Fruit fly (Drosophila melanogaster) whole organism, embryonic: ENCODE results near the gene CG15773.

Experiments
- B-H1 ChIP-seq: fragments of 200-800 bp; sonication (Bioruptor generic); IDR thresholded peaks from 3 replicates; pipeline ENCODE4 v1.3.6; 2022; ENCODE audit warnings: missing biosample characterization, missing genetic modification characterization
- Bgb ChIP-seq: fragments of 200-800 bp; sonication (Bioruptor generic); IDR thresholded peaks from 2 replicates; pipeline ENCODE4 v1.3.6; 2022; ENCODE audit warnings: missing biosample characterization, missing genetic modification characterization; ENCODE audit not compliant: partially characterized antibody
- CG11696 ChIP-seq: fragments of 200-800 bp; sonication (Bioruptor generic); IDR thresholded peaks from 2 replicates; pipeline ENCODE4 v1.3.6; 2022; ENCODE audit warnings: missing biosample characterization, missing genetic modification characterization
- CG12071 ChIP-seq: fragments of 200-800 bp; sonication (Bioruptor generic); optimal IDR thresholded peaks from 3 replicates; lab custom pipeline; 2018; ENCODE audit warnings: missing biosample characterization, mild to moderate bottlenecking, missing genetic modification characterization
- CG16813 ChIP-seq: fragments of 200-800 bp; sonication (Bioruptor generic); IDR thresholded peaks from 3 replicates; pipeline ENCODE4 v1.3.6; 2022; ENCODE audit warnings: missing biosample characterization, missing genetic modification characterization; ENCODE audit not compliant: partially characterized antibody
- CG16863 ChIP-seq: fragments of 200-800 bp; sonication (Bioruptor generic); optimal IDR thresholded peaks from 3 replicates; lab custom pipeline; 2016; ENCODE audit warnings: missing biosample characterization, missing genetic modification characterization
- CG17359 ChIP-seq: fragments of 200-800 bp; sonication (Bioruptor generic); optimal IDR thresholded peaks from 3 replicates; lab custom pipeline; 2018; ENCODE audit warnings: missing biosample characterization, mild to moderate bottlenecking, missing genetic modification characterization, moderate library complexity
- CG1832 ChIP-seq: fragments of 200-800 bp; sonication (Bioruptor generic); optimal IDR thresholded peaks from 2 replicates; lab custom pipeline; 2017; ENCODE audit warnings: missing biosample characterization, mild to moderate bottlenecking, missing genetic modification characterization, inconsistent platforms
- CG18599 ChIP-seq: fragments of 200-800 bp; sonication (Bioruptor generic); optimal IDR thresholded peaks from 3 replicates; lab custom pipeline; 2017; ENCODE audit warnings: missing biosample characterization, missing genetic modification characterization, mild to moderate bottlenecking, moderate library complexity, missing genetic modification reagents
- CG2199 ChIP-seq: fragments of 200-800 bp; sonication (Bioruptor generic); IDR thresholded peaks from 3 replicates; pipeline ENCODE4 v1.3.6; 2022; ENCODE audit warnings: missing biosample characterization, missing genetic modification characterization
- CG30020 ChIP-seq: fragments of 200-800 bp; optimal IDR thresholded peaks from 2 replicates; lab custom pipeline; 2019; ENCODE audit warnings: missing biosample characterization, mild to moderate bottlenecking, missing genetic modification characterization, moderate library complexity
- CG32772 ChIP-seq: fragments of 200-800 bp; sonication (Bioruptor generic); IDR thresholded peaks from 2 replicates; pipeline ENCODE4 v1.3.6; 2022; ENCODE audit warnings: missing biosample characterization, missing genetic modification characterization
- CG34224 ChIP-seq: fragments of 200-800 bp; sonication (Bioruptor generic); IDR thresholded peaks from 3 replicates; pipeline ENCODE4 v1.3.6; 2022; ENCODE audit warnings: missing biosample characterization, missing genetic modification characterization; ENCODE audit not compliant: partially characterized antibody
- CG4328 ChIP-seq: fragments of 200-800 bp; sonication (Bioruptor generic); optimal IDR thresholded peaks from 3 replicates; lab custom pipeline; 2017; ENCODE audit warnings: missing biosample characterization, missing genetic modification reagents, missing genetic modification characterization
- CG7556 ChIP-seq: fragments of 200-800 bp; sonication (Bioruptor generic); optimal IDR thresholded peaks from 2 replicates; lab custom pipeline; 2017; ENCODE audit warnings: missing biosample characterization, mild to moderate bottlenecking, missing genetic modification characterization
- CG7963 ChIP-seq: fragments of 200-800 bp; sonication (Bioruptor generic); IDR thresholded peaks from 3 replicates; pipeline ENCODE4 v1.3.6; 2022; ENCODE audit warnings: missing biosample characterization, missing genetic modification characterization; ENCODE audit not compliant: partially characterized antibody
- CG7987 ChIP-seq: fragments of 200-800 bp; sonication (Bioruptor generic); optimal IDR thresholded peaks from 2 replicates; lab custom pipeline; 2018; ENCODE audit warnings: missing biosample characterization, mild to moderate bottlenecking, missing genetic modification characterization, moderate library complexity
- CG8281 ChIP-seq: fragments of 200-800 bp; sonication (Bioruptor generic); optimal IDR thresholded peaks from 2 replicates; lab custom pipeline; 2018; ENCODE audit warnings: missing biosample characterization, mild to moderate bottlenecking, missing genetic modification characterization, moderate library complexity
- CG9727 ChIP-seq: fragments of 200-800 bp; sonication (Bioruptor generic); optimal IDR thresholded peaks from 3 replicates; lab custom pipeline; 2017; ENCODE audit warnings: missing biosample characterization, mild to moderate bottlenecking, missing genetic modification characterization
- CrebB ChIP-seq: fragments of 200-800 bp; sonication (Bioruptor generic); optimal IDR thresholded peaks from 3 replicates; lab custom pipeline; 2018; ENCODE audit warnings: missing biosample characterization, mild to moderate bottlenecking, missing genetic modification characterization
- Dll ChIP-seq: fragments of 200-800 bp; sonication (Bioruptor generic); IDR thresholded peaks from 4 replicates; pipeline ENCODE4 v1.3.6; 2022; ENCODE audit warnings: missing biosample characterization, missing genetic modification characterization; ENCODE audit not compliant: partially characterized antibody
- Gsc ChIP-seq: fragments of 200-800 bp; sonication (Bioruptor generic); IDR thresholded peaks from 2 replicates; pipeline ENCODE4 v1.3.6; 2022; ENCODE audit warnings: missing biosample characterization, missing genetic modification characterization
- HLH54F ChIP-seq: fragments of 200-800 bp; sonication (Bioruptor generic); optimal IDR thresholded peaks from 3 replicates; lab custom pipeline; 2016; ENCODE audit warnings: missing biosample characterization, missing genetic modification characterization
- Hand ChIP-seq: fragments of 200-800 bp; sonication (Bioruptor generic); optimal IDR thresholded peaks from 2 replicates; lab custom pipeline; 2017; ENCODE audit warnings: mild to moderate bottlenecking, missing biosample characterization, missing genetic modification reagents, missing genetic modification characterization
- Mrtf ChIP-seq: fragments of 200-800 bp; sonication (Bioruptor generic); IDR thresholded peaks from 3 replicates; pipeline ENCODE4 v1.3.6; 2022; ENCODE audit warnings: missing biosample characterization, missing genetic modification characterization
- Optix ChIP-seq: fragments of 200-800 bp; sonication (Bioruptor generic); IDR thresholded peaks from 3 replicates; pipeline ENCODE4 v1.3.6; 2022; ENCODE audit warnings: missing biosample characterization, missing genetic modification characterization
- Ptx1 ChIP-seq: fragments of 200-800 bp; sonication (Bioruptor generic); IDR thresholded peaks from 2 replicates; pipeline ENCODE4 v1.3.6; 2022; ENCODE audit warnings: missing biosample characterization, missing genetic modification characterization
- Scr ChIP-seq: fragments of 200-800 bp; sonication (Bioruptor generic); IDR thresholded peaks from 2 replicates; pipeline ENCODE4 v1.3.6; 2022; ENCODE audit warnings: missing biosample characterization, missing genetic modification characterization; ENCODE audit not compliant: partially characterized antibody
- Side ChIP-seq: fragments of 200-800 bp; sonication (Bioruptor generic); optimal IDR thresholded peaks from 2 replicates; lab custom pipeline; 2016; ENCODE audit warnings: missing biosample characterization, missing genetic modification characterization
- Vsx1 ChIP-seq: fragments of 200-800 bp; sonication (Bioruptor generic); optimal IDR thresholded peaks from 2 replicates; lab custom pipeline; 2017; ENCODE audit warnings: missing biosample characterization, mild to moderate bottlenecking, missing genetic modification characterization, missing genetic modification reagents
- YL-1 ChIP-seq: fragments of 200-800 bp; sonication (Bioruptor generic); optimal IDR thresholded peaks from 3 replicates; lab custom pipeline; 2017; ENCODE audit warnings: missing biosample characterization, mild to moderate bottlenecking, missing genetic modification characterization
- ash1 ChIP-seq: fragments of 200-800 bp; sonication (Bioruptor generic); optimal IDR thresholded peaks from 2 replicates; lab custom pipeline; 2018; ENCODE audit warnings: missing biosample characterization, mild to moderate bottlenecking, missing genetic modification characterization
- ato ChIP-seq: fragments of 200-800 bp; sonication (Bioruptor generic); IDR thresholded peaks from 2 replicates; pipeline ENCODE4 v1.3.6; 2022; ENCODE audit warnings: missing biosample characterization, missing genetic modification characterization; ENCODE audit not compliant: partially characterized antibody
- bbx ChIP-seq: fragments of 200-800 bp; sonication (Bioruptor generic); IDR thresholded peaks from 2 replicates; pipeline ENCODE4 v1.3.6; 2022; ENCODE audit warnings: missing biosample characterization, missing genetic modification characterization; ENCODE audit not compliant: partially characterized antibody
- crc ChIP-seq: fragments of 200-800 bp; sonication (Bioruptor generic); optimal IDR thresholded peaks from 2 replicates; lab custom pipeline; 2016; ENCODE audit warnings: missing biosample characterization, missing genetic modification characterization
- da ChIP-seq: fragments of 200-800 bp; sonication (Bioruptor generic); optimal IDR thresholded peaks from 2 replicates; lab custom pipeline; 2016; ENCODE audit warnings: missing biosample characterization, missing genetic modification characterization
- dmrt99B ChIP-seq: fragments of 200-800 bp; sonication (Bioruptor generic); optimal IDR thresholded peaks from 2 replicates; lab custom pipeline; 2018; ENCODE audit warnings: missing biosample characterization, mild to moderate bottlenecking, missing genetic modification characterization, moderate library complexity
- esg ChIP-seq: fragments of 200-800 bp; sonication (Bioruptor generic); conservative IDR thresholded peaks from 2 replicates; pipeline ENCODE4 v1.3.6; 2022; ENCODE audit warnings: missing biosample characterization, missing genetic modification characterization
- exex ChIP-seq: fragments of 200-800 bp; sonication (Bioruptor generic); optimal IDR thresholded peaks from 4 replicates; lab custom pipeline; 2018; ENCODE audit warnings: missing biosample characterization, mild to moderate bottlenecking, missing genetic modification characterization, moderate library complexity
- gem ChIP-seq: fragments of 200-800 bp; sonication (Bioruptor generic); optimal IDR thresholded peaks from 2 replicates; lab custom pipeline; 2019; ENCODE audit warnings: missing biosample characterization, mild to moderate bottlenecking, missing genetic modification characterization, moderate library complexity
- lab ChIP-seq: fragments of 200-800 bp; sonication (Bioruptor generic); optimal IDR thresholded peaks from 3 replicates; lab custom pipeline; 2017; ENCODE audit warnings: missing biosample characterization, missing genetic modification characterization, mild to moderate bottlenecking, moderate library complexity, missing genetic modification reagents
- mirr ChIP-seq: fragments of 200-800 bp; sonication (Bioruptor generic); optimal IDR thresholded peaks from 3 replicates; lab custom pipeline; 2018; ENCODE audit warnings: missing biosample characterization, mild to moderate bottlenecking, missing genetic modification characterization
- pfk ChIP-seq: fragments of 200-800 bp; sonication (Bioruptor generic); optimal IDR thresholded peaks from 2 replicates; lab custom pipeline; 2018; ENCODE audit warnings: missing biosample characterization, mild to moderate bottlenecking, missing genetic modification characterization, moderate library complexity
- prd ChIP-seq, 3 experiments: fragments of >200 bp in 2 of 3; fragments of 200-800 bp in 1 of 3; sonication (Bioruptor generic) in 1 of 3; optimal IDR thresholded peaks in 2 of 3; IDR thresholded peaks in 1 of 3; 2 replicates in 2 of 3; 3 replicates in 1 of 3; pipeline versions ENCODE4 v1.3.6 to Lab custom; 2017 to 2022; ENCODE audit warnings: missing biosample characterization in 1 of 3, missing genetic modification characterization in 1 of 3
- pum ChIP-seq: fragments of 200-800 bp; sonication (Bioruptor generic); optimal IDR thresholded peaks from 2 replicates; lab custom pipeline; 2016; ENCODE audit warnings: missing biosample characterization, missing genetic modification characterization
- run ChIP-seq: fragments of 200-800 bp; sonication (Bioruptor generic); optimal IDR thresholded peaks from 3 replicates; lab custom pipeline; 2018; ENCODE audit warnings: missing biosample characterization, mild to moderate bottlenecking, missing genetic modification characterization
- sd ChIP-seq: fragments of 200-800 bp; sonication (Bioruptor generic); optimal IDR thresholded peaks from 3 replicates; lab custom pipeline; 2018; ENCODE audit warnings: missing biosample characterization, mild to moderate bottlenecking, missing genetic modification characterization, moderate library complexity
- slbo ChIP-seq: fragments of 200-800 bp; sonication (Bioruptor generic); IDR thresholded peaks from 2 replicates; pipeline ENCODE4 v1.3.6; 2022; ENCODE audit warnings: missing biosample characterization, missing genetic modification characterization

CG15773 gene

DNA sequence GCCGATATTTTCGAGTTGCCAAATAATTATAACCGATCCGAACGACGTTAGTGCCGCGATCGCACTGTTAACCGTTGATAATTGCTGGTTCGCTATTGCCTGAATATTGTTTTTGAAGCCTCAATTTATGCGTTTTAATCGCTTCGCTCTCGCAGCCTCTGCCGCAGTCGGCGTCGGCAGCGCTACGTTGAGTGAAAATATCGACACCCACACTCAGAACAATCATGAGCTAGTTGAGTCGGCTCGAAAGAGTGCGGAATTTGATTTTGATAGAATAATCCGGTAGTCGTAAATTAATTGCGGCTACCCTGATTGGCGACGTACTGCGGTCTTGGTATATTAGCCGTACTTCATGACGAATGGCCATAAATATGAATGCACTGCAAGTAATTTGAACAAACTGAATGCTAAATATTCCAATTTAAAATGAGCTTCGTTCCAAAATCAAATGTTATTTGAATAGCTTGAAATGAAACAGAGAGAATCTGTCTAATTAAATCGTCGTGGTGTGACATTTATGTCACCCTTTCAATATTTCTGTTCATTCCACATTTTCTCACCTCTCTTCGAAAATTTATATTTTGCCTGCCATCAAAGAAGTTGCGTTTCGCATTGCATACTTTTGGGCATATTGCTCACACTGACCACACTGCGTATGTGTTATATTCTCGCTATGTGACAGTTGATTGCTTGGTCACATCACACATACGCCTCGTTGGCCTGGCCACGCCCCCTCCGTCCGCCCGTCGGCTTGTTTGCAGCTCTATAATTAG lies 16.9 kb upstream of the CG15773 start (continued):
- TF ChIP-seq HLH54F (GFP tag; lab: Kevin White, UChicago) (no peak), Bgb (GFP tag; lab: Robert Waterston, UW) (peak; percentile 7; the same call in 1 of the 2 replicates), run (tag; lab: Kevin White, UChicago) (no peak), Mrtf (GFP tag; lab: Robert Waterston, UW) (no peak), da (GFP tag; lab: Kevin White, UChicago) (no peak), Dll (GFP tag; lab: Robert Waterston, UW) (no peak), sd (tag; lab: Kevin White, UChicago) (peak; percentile 3), CG11696 (GFP tag; lab: Robert Waterston, UW) (no peak), dmrt99B (tag; lab: Kevin White, UChicago) (no peak), pum (GFP tag; lab: Kevin White, UChicago) (no peak), CG8281 (tag; lab: Kevin White, UChicago) (peak; percentile 87), CG32772 (GFP tag; lab: Robert Waterston, UW) (no peak), CG4328 (no peak), CG12071 (GFP tag; lab: Kevin White, UChicago) (no peak), slbo (peak; percentile 26; the same call in 1 of the 2 replicates), gem (tag; lab: Kevin White, UChicago) (peak; percentile 18), CG34224 (no peak), B-H1 (GFP tag; lab: Robert Waterston, UW) (no peak), prd (optimal IDR thresholded peaks at IDR 0.05; lab: Kevin White, UChicago) (no peak), prd (GFP tag; IDR thresholded peaks at IDR 0.05; lab: Robert Waterston, UW) (no peak), YL-1 (GFP tag; lab: Kevin White, UChicago) (no peak), CG17359 (tag; lab: Kevin White, UChicago) (no peak), ash1 (GFP tag; lab: Kevin White, UChicago) (no peak), CG30020 (tag; lab: Kevin White, UChicago) (no peak), CG18599 (GFP tag; lab: Kevin White, UChicago) (no peak), Vsx1 (GFP tag; lab: Kevin White, UChicago) (no peak), CG7963 (GFP tag; lab: Robert Waterston, UW) (no peak), CG7556 (GFP tag; lab: Kevin White, UChicago) (no peak), exex (tag; lab: Kevin White, UChicago) (peak; percentile 24), CG16813 (no peak), Ptx1 (GFP tag; lab: Robert Waterston, UW) (0 out of 2 replicates have a peak, but pooled peaks have one; percentile 12), CG1832 (no peak), lab (GFP tag; lab: Kevin White, UChicago) (peak; percentile 31), pfk (GFP tag; lab: Kevin White, UChicago) (no peak), ato (no peak), Optix (no peak), CrebB (tag; lab: Kevin White, UChicago) (no peak), esg (GFP tag; lab: Robert Waterston, UW) (no peak), CG16863 (GFP tag; lab: Kevin White, UChicago) (no peak), crc (GFP tag; lab: Kevin White, UChicago) (no peak), CG9727 (GFP tag; lab: Kevin White, UChicago) (no peak), Scr (GFP tag; lab: Robert Waterston, UW) (no peak), CG7987 (GFP tag; lab: Kevin White, UChicago) (no peak), Hand (GFP tag; lab: Kevin White, UChicago) (no peak), CG2199 (GFP tag; lab: Robert Waterston, UW) (no peak), Side (GFP tag; lab: Kevin White, UChicago) (no peak), mirr (GFP tag; lab: Kevin White, UChicago) (no peak), bbx (GFP tag; lab: Robert Waterston, UW) (no peak), Gsc (GFP tag; lab: Robert Waterston, UW) (no peak)
